Fruit fly (Drosophila melanogaster): ENCODE data around the gene CG17470.

CG17470 gene

DNA sequence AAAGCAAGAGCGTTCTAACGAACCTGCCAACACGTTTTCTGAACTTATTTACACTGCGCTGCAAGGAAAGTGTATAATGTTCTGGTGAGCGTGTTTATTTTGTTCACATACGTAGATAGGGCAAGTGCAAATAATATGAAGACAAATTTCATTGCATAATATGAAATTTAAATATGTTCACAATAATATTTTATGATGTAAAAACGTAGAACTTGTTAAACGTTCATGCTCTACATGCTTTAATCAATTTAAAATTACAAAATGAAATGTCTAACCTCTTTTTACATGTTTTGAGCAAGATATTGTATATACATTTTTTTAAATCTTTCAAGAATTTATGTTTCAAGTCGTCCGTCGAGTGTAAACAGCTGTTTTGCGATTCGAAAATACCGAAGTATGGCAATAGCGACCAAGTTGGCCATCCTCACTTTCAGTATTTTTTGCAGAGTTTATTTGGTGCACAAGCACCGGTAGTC lies 2.4 kb upstream of the CG17470 start, which contains the start of the genes phr6-4 and CG2608:
TSS of gene phr6-4 (minus strand) at position 398 of the 476 bp plus-strand sequence.
TSS of gene CG2608 (plus strand) at position 429 of the 476 bp plus-strand sequence.
- TF ChIP-seq CG8478 (optimal IDR thresholded peaks at IDR 0.05) (no peak), CTCF (optimal IDR thresholded peaks at IDR 0.05) (no peak)

DNA sequence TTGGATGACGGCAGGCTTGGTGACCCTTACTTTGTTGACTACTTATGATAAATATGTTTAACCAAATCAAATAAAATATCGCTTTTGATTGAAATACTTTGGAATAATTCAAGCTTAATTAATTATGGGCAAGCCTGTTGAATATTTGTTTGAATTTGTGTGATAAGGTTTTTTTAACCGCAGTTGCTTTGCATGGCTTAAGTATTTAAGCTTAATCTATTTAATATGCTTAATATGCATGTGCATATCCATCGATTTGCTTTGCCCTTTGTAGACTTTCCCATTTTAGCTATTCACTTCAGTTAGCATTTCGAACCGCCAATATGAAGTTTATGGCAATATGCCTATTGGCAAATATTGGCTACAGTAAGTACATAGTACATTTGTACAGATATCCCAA lies 2.4 kb downstream of the CG17470 start, which contains the start of gene Sfp38D:
TSS of gene Sfp38D (plus strand) at position 301 of the 400 bp plus-strand sequence.
- TF ChIP-seq CG8478 (optimal IDR thresholded peaks at IDR 0.05): no peak
- TF ChIP-seq CTCF (optimal IDR thresholded peaks at IDR 0.05): no peak

DNA sequence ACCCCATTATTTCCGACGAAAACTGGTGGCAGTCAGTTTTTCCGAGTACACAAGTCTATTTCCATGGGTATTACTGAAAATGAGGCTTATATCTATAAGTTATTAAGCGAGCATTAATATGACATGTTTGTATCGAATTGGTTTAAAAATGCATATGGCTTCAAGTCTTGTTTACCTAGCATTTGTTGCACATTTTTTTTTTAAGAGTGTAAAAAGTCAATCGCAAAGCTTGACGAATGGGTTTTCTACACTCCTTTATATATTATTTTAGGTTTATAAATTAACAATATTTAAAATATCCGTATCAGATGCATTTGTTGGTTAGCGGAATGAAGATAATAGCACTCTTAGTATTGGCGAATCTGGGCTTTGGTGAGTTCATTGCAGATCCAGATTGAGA lies 3.2 kb downstream of the CG17470 start, which contains the start of gene CG31680:
TSS of gene CG31680 (plus strand) at position 301 of the 400 bp plus-strand sequence.
- TF ChIP-seq CTCF (optimal IDR thresholded peaks at IDR 0.05) (no peak), CG8478 (optimal IDR thresholded peaks at IDR 0.05) (no peak)

DNA sequence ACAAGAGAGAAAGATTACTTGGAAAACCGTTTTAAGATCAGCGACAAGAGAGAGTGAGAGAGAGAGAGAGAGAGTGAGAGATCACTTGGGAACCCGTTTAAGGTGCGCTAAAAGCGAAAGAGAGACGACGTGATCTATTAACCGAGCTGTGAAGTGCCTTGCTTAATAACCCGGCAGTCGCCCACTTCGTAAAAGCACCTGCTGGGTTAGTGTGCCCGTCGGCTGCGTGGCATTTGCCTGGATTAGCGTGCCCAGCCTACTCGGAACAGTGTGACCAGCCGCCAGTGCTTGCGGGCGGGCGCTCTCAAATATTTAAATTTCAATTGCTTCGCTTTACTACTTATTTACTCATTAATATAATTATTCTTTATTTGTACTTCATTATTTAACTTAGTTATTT lies 4.6 kb downstream of the CG17470 start:
- no peak for TF ChIP-seq CG8478 (optimal IDR thresholded peaks at IDR 0.05)
- TF ChIP-seq CTCF (optimal IDR thresholded peaks at IDR 0.05): no peak

DNA sequence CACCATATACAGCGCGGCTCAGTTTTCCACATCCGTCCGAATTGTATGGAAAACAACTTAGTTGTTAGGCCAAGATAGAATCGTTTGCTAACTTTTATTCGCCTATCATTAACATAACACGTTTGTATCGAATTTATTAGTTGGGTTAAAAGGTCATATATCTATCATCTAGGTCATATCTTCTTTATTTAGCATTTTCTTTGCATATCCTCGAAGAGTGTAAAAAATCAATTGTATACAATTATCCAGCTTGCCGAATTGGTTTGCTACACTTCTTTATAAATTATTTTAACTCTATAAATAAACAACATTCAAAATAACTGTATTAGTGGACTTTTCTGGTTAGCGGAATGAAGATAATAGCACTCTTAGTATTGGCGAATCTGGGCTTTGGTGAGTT lies 8.8 kb downstream of the CG17470 start, which contains the start of gene CG17472:
TSS of gene CG17472 (plus strand) at position 301 of the 400 bp plus-strand sequence.
- TF ChIP-seq CTCF (optimal IDR thresholded peaks at IDR 0.05): no peak
- no peak for TF ChIP-seq CG8478 (optimal IDR thresholded peaks at IDR 0.05)

DNA sequence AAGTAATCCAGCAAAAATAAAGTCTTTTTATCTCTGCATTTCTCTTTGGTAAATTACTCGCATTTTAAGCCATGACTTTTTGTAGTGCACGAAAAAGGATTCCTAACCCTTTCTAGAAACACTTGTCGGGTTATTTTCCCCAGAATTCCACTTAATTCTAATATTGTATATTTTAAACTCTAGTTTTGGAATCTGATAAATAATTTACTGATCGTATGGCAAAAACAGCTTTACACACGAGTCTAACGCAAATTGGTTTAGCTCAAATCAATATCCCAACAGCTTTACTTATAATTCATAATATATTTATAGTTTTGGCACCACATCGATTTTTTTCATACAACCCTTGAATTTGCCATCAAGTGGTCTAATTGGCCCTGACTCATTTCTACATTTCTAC lies 28.8 kb downstream of the CG17470 start, which contains the start of gene CG15475:
TSS of gene CG15475 (plus strand) at position 301 of the 400 bp plus-strand sequence.
- TF ChIP-seq CG8478 (optimal IDR thresholded peaks at IDR 0.05): no peak

DNA sequence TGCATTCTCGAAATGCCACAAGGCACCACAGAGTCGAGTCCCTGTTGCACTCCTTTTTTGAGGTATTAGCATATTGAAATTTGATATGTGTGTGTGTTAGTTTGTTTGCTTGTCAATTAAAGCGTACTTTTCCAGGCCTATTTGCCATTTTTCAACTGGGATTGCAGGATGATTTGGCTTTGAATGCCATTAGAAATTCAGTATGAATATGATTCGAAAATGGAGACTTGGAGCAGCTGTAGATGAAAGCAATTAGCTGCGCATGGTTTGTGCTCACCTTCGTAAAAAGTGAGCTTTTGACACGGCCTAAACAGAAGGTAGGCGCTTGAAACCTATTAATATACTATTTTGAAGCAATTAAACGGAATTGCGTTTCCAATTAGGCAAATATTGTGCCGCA lies 38.9 kb downstream of the CG17470 start, which contains the start of gene CG31677:
TSS of gene CG31677 (minus strand) at position 101 of the 400 bp plus-strand sequence.
- TF ChIP-seq CTCF (optimal IDR thresholded peaks at IDR 0.05): no peak
- TF ChIP-seq CG8478 (optimal IDR thresholded peaks at IDR 0.05): no peak

DNA sequence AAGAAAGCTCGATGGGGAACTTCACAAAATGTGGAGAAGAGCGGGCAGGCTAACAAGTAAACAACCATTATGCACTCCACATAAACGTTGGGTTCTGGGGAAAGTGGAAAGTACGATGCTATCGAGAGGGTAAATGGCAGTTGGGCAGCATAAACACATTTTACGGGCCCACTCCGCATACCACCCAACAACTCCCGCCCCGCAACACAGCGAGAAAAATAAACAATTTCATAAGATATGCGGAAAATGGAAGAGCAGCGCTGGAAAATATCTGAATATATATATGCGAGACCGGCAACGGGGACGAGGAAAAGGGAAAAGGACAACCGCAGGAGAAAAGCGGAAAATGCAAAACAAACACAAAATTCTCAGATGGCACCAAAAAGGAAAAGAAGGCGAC lies 41.8 kb downstream of the CG17470 start:
- TF ChIP-seq CTCF (optimal IDR thresholded peaks at IDR 0.05) (no peak), CG8478 (optimal IDR thresholded peaks at IDR 0.05) (no peak)

DNA sequence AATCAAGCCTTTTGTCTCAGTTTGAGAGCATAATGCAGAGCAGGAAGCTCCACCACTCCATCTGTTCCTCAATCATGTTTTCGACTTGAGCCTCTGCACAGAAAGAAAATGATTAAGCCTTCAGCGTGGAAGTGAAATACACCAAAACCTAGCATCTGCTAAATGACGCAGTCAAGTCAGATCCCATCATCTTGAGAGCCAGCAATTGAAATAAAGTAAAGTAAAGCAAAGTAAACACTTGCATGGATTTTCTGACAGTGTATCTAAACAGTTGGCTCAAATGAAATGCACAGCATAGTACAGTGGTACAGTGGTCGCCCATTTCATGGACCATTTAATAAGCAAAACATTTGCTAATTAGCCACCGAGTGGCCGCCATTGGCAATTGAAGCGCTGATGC lies 45.3 kb downstream of the CG17470 start:
- TF ChIP-seq CTCF (optimal IDR thresholded peaks at IDR 0.05) (no peak), CG8478 (optimal IDR thresholded peaks at IDR 0.05) (no peak)

Measured in S2 (cell line).